Fruit fly (Drosophila melanogaster): Measurements from ENCODE around the gene Mst84B.

Gene Mst84B

dm6 chr3R:7086377-7087200, 24.6 kb downstream of the Mst84B start, which contains the start of gene alphaTub84B (continued):
- TF ChIP-seq trh (GFP tag; optimal IDR thresholded peaks at IDR 0.05) (no peak), Jarid2 (GFP tag; optimal IDR thresholded peaks at IDR 0.05) (peak; percentile 89), tio (GFP tag; optimal IDR thresholded peaks at IDR 0.05) (no peak), fd96Cb (tag; optimal IDR thresholded peaks at IDR 0.05) (no peak), GATAe (GFP tag; conservative IDR thresholded peaks at IDR 0.05) (no peak), Lhr (GFP tag; optimal IDR thresholded peaks at IDR 0.05) (peak; percentile 88), Hr3 (GFP tag; optimal IDR thresholded peaks at IDR 0.05) (peak; percentile 34), YL-1 (GFP tag; optimal IDR thresholded peaks at IDR 0.05) (peak; percentile 90), fd3F (GFP tag; optimal IDR thresholded peaks at IDR 0.05) (no peak), Dbx (GFP tag; IDR thresholded peaks at IDR 0.05) (peak; percentile 84), Nf-YA (GFP tag; IDR thresholded peaks at IDR 0.05) (no peak), ap (GFP tag; IDR thresholded peaks at IDR 0.05) (no peak), dysf (GFP tag; IDR thresholded peaks at IDR 0.05) (0 out of 3 replicates have a peak, but pooled peaks have one; percentile 22), CG6689 (GFP tag; IDR thresholded peaks at IDR 0.05) (no peak), Meics (GFP tag; optimal IDR thresholded peaks at IDR 0.05) (peak; percentile 55), CG8281 (tag; optimal IDR thresholded peaks at IDR 0.05) (no peak), CG18262 (tag; optimal IDR thresholded peaks at IDR 0.05) (peak; percentile 33), az2 (GFP tag; optimal IDR thresholded peaks at IDR 0.05) (peak; percentile 24), nau (GFP tag; optimal IDR thresholded peaks at IDR 0.05) (peak; percentile 59), ara (GFP tag; IDR thresholded peaks at IDR 0.05) (peak; percentile 55; the same call in 1 of the 2 replicates), CG8924 (tag; optimal IDR thresholded peaks at IDR 0.05) (peak; percentile 67), CG7357 (GFP tag; IDR thresholded peaks at IDR 0.05) (no peak), emc (GFP tag; optimal IDR thresholded peaks at IDR 0.05) (peak; percentile 48), phol (tag; optimal IDR thresholded peaks at IDR 0.05) (peak; percentile 88), CG1602 (GFP tag; optimal IDR thresholded peaks at IDR 0.05) (no peak), klu (GFP tag; IDR thresholded peaks at IDR 0.05) (no peak), Ptx1 (GFP tag; IDR thresholded peaks at IDR 0.05) (0 out of 2 replicates have a peak, but pooled peaks have one; percentile 16), inv (GFP tag; IDR thresholded peaks at IDR 0.05; ENCODE audit: partially characterized antibody) (no peak), CG2889 (GFP tag; IDR thresholded peaks at IDR 0.05) (no peak), CG15601 (tag; optimal IDR thresholded peaks at IDR 0.05) (peak; percentile 55), wdn (GFP tag; IDR thresholded peaks at IDR 0.05) (peak; percentile 65; the same call in 1 of the 2 replicates), D (optimal IDR thresholded peaks at IDR 0.05) (no peak), D (GFP tag; optimal IDR thresholded peaks at IDR 0.05) (peak; percentile 48), stwl (tag; optimal IDR thresholded peaks at IDR 0.05) (peak; percentile 47), h (optimal IDR thresholded peaks at IDR 0.05) (no peak), ash1 (GFP tag; optimal IDR thresholded peaks at IDR 0.05) (peak; percentile 67), Six4 (GFP tag; optimal IDR thresholded peaks at IDR 0.05) (peak; percentile 6), CG5953 (GFP tag; IDR thresholded peaks at IDR 0.05) (peak; percentile 48; the same call in 1 of the 2 replicates), CG15269 (tag; optimal IDR thresholded peaks at IDR 0.05) (peak; percentile 75), ttk (GFP tag; IDR thresholded peaks at IDR 0.05) (peak; percentile 13; the same call in 1 of the 2 replicates), onecut (GFP tag; IDR thresholded peaks at IDR 0.05) (peak; percentile 99), Mrtf (GFP tag; IDR thresholded peaks at IDR 0.05) (0 out of 3 replicates have a peak, but pooled peaks have one; percentile 26), HLHmδ (GFP tag; optimal IDR thresholded peaks at IDR 0.05) (peak; percentile 95), croc (GFP tag; conservative IDR thresholded peaks at IDR 0.05) (no peak), CG15479 (GFP tag; optimal IDR thresholded peaks at IDR 0.05) (no peak), peb (GFP tag; IDR thresholded peaks at IDR 0.05) (no peak), ato (GFP tag; IDR thresholded peaks at IDR 0.05; ENCODE audit: partially characterized antibody) (peak; percentile 76), CG13296 (GFP tag; optimal IDR thresholded peaks at IDR 0.05) (peak; percentile 64), Dip3 (GFP tag; optimal IDR thresholded peaks at IDR 0.05) (peak; percentile 33), pb (GFP tag; optimal IDR thresholded peaks at IDR 0.05) (peak; percentile 79)

All from whole organism, embryonic.